Worm (Caenorhabditis elegans): ENCODE measurements around the gene ztf-14.

ztf-14 gene

ce11 chrX:14495785-14496184, at the start of gene ztf-14:
Gene ztf-14, plus strand, starts transcription at chrX:14496085.
- TF ChIP-seq nhr-19 (GFP tag; conservative IDR thresholded peaks at IDR 0.05) (no peak), efl-1 (optimal IDR thresholded peaks at IDR 0.05) (no peak), efl-1 (GFP tag; optimal IDR thresholded peaks at IDR 0.05 in 1 of 2) (peak in 1 of 2 experiments; percentile 15)

ce11 chrX:14447498-14447897, 48.4 kb upstream of the ztf-14 start:
- TF ChIP-seq ztf-11 (tag; optimal IDR thresholded peaks at IDR 0.05) (no peak), snu-23 (GFP tag; optimal IDR thresholded peaks at IDR 0.05) (no peak), fos-1 (tag; optimal IDR thresholded peaks at IDR 0.05) (no peak), jun-1 (tag; optimal IDR thresholded peaks at IDR 0.05) (no peak), nhr-12 (tag; optimal IDR thresholded peaks at IDR 0.05) (no peak)

ce11 chrX:14447910-14448309, 48.0 kb upstream of the ztf-14 start, which contains the start of gene jmjd-3.2:
Gene jmjd-3.2, plus strand, starts transcription at chrX:14448210.
- TF ChIP-seq tbx-2 (tag; optimal IDR thresholded peaks at IDR 0.05) (no peak), fos-1 (tag; optimal IDR thresholded peaks at IDR 0.05) (no peak), irx-1 (tag; optimal IDR thresholded peaks at IDR 0.05) (no peak), nhr-12 (tag; optimal IDR thresholded peaks at IDR 0.05) (no peak), zip-4 (GFP tag; optimal IDR thresholded peaks at IDR 0.05) (no peak), nhr-28 (tag; optimal IDR thresholded peaks at IDR 0.05) (no peak), dpl-1 (GFP tag; optimal IDR thresholded peaks at IDR 0.05) (no peak), ztf-4 (tag; optimal IDR thresholded peaks at IDR 0.05) (no peak), elt-3 (tag; optimal IDR thresholded peaks at IDR 0.05) (no peak)

- peak; percentile 43 for TF ChIP-seq rnt-1 (tag; optimal IDR thresholded peaks at IDR 0.05)
- TF ChIP-seq blmp-1 (tag; optimal IDR thresholded peaks at IDR 0.05), result no peak
These were observed 42.1 kb upstream of the ztf-14 start, which contains the start of gene F23D12.7 for ce11 chrX:14453735-14454134. Gene F23D12.7, minus strand, starts transcription at chrX:14453835.

ce11 chrX:14455419-14455818, 40.5 kb upstream of the ztf-14 start, which contains the start of gene Y66C5A.1:
Gene Y66C5A.1, minus strand, starts transcription at chrX:14455519.
- TF ChIP-seq zag-1 (tag; optimal IDR thresholded peaks at IDR 0.05) (no peak), nhr-90 (tag; optimal IDR thresholded peaks at IDR 0.05; ENCODE audit: poor library complexity) (no peak), C34B4.2 (tag; optimal IDR thresholded peaks at IDR 0.05) (no peak), nhr-85 (tag) (no peak), nhr-20 (tag; optimal IDR thresholded peaks at IDR 0.05) (no peak), aha-1 (tag; optimal IDR thresholded peaks at IDR 0.05) (no peak), mef-2 (tag; optimal IDR thresholded peaks at IDR 0.05) (no peak), nhr-76 (tag; optimal IDR thresholded peaks at IDR 0.05) (no peak), xbp-1 (tag; optimal IDR thresholded peaks at IDR 0.05) (no peak), ztf-4 (tag; optimal IDR thresholded peaks at IDR 0.05) (no peak)

- no peak for TF ChIP-seq nhr-47 (tag; optimal IDR thresholded peaks at IDR 0.05)
- TF ChIP-seq sup-37 (GFP tag; optimal IDR thresholded peaks at IDR 0.05), result no peak
- TF ChIP-seq pax-3 (tag; optimal IDR thresholded peaks at IDR 0.05), result no peak
- no peak for TF ChIP-seq grh-1 (GFP tag; IDR thresholded peaks at IDR 0.05)
- TF ChIP-seq mef-2 (tag; optimal IDR thresholded peaks at IDR 0.05), result no peak
- TF ChIP-seq hpl-2 (GFP tag; optimal IDR thresholded peaks at IDR 0.05), result no peak
- TF ChIP-seq zip-4 (GFP tag; optimal IDR thresholded peaks at IDR 0.05), result no peak
- no peak for TF ChIP-seq lin-13 (GFP tag; optimal IDR thresholded peaks at IDR 0.05)
These were observed 35.5 kb upstream of the ztf-14 start, which contains the start of gene Y66C5A.2 for ce11 chrX:14460412-14460811. Gene Y66C5A.2, plus strand, starts transcription at chrX:14460712.

ce11 chrX:14464513-14464912, 31.4 kb upstream of the ztf-14 start, which contains the start of gene M163.7:
Gene M163.7, plus strand, starts transcription at chrX:14464813.
- TF ChIP-seq snpc-4 (tag; optimal IDR thresholded peaks at IDR 0.05) (no peak), nhr-20 (tag; optimal IDR thresholded peaks at IDR 0.05) (no peak), lsy-2 (tag; optimal IDR thresholded peaks at IDR 0.05) (no peak), sox-4 (tag; optimal IDR thresholded peaks at IDR 0.05) (no peak), isw-1 (GFP tag; IDR thresholded peaks at IDR 0.05) (no peak), xbp-1 (tag; optimal IDR thresholded peaks at IDR 0.05) (no peak), snu-23 (GFP tag; optimal IDR thresholded peaks at IDR 0.05) (no peak), elt-2 (tag; optimal IDR thresholded peaks at IDR 0.05) (no peak), aly-2 (tag; optimal IDR thresholded peaks at IDR 0.05) (no peak), dsc-1 (tag; optimal IDR thresholded peaks at IDR 0.05) (no peak), lin-13 (GFP tag; optimal IDR thresholded peaks at IDR 0.05) (no peak)

All from whole organism, L1 larva.